Fruit fly (Drosophila melanogaster) whole organism, embryonic: ENCODE measurements around the gene ppk23.

Experiments used
- Atf3 ChIP-seq: fragments of 200-800 bp; sonication (Bioruptor generic); optimal IDR thresholded peaks from 3 replicates; lab custom pipeline; 2016; ENCODE audit warnings: missing biosample characterization, missing genetic modification characterization
- CG10209 ChIP-seq: fragments of 200-800 bp; sonication (Bioruptor generic); optimal IDR thresholded peaks from 3 replicates; lab custom pipeline; 2017; ENCODE audit warnings: missing biosample characterization, mild to moderate bottlenecking, missing genetic modification characterization, missing genetic modification reagents
- CG12219 ChIP-seq: fragments of 200-800 bp; sonication (Bioruptor generic); optimal IDR thresholded peaks from 3 replicates; lab custom pipeline; 2018; ENCODE audit warnings: missing biosample characterization, mild to moderate bottlenecking, missing genetic modification characterization
- CG3281 ChIP-seq: fragments of 200-800 bp; sonication (Bioruptor generic); optimal IDR thresholded peaks from 3 replicates; lab custom pipeline; 2017; ENCODE audit warnings: missing biosample characterization, mild to moderate bottlenecking, missing genetic modification characterization
- CG8388 ChIP-seq: fragments of 200-800 bp; sonication (Bioruptor generic); optimal IDR thresholded peaks from 2 replicates; lab custom pipeline; 2019; ENCODE audit warnings: missing biosample characterization, mild to moderate bottlenecking, missing genetic modification characterization, moderate library complexity
- Hey ChIP-seq: fragments of 200-800 bp; sonication (Bioruptor generic); optimal IDR thresholded peaks from 3 replicates; lab custom pipeline; 2018; ENCODE audit warnings: missing biosample characterization, mild to moderate bottlenecking, missing genetic modification characterization
- Neu2 ChIP-seq: fragments of 200-800 bp; sonication (Bioruptor generic); optimal IDR thresholded peaks from 3 replicates; lab custom pipeline; 2016; ENCODE audit warnings: missing biosample characterization, missing genetic modification characterization, borderline replicate concordance
- br ChIP-seq: fragments of >200 bp; optimal IDR thresholded peaks from 2 replicates; lab custom pipeline; 2017
- corto ChIP-seq: fragments of 200-800 bp; sonication (Bioruptor generic); optimal IDR thresholded peaks from 2 replicates; lab custom pipeline; 2016; ENCODE audit warnings: missing biosample characterization, mild to moderate bottlenecking, missing genetic modification characterization, moderate library complexity
- nerfin-1 ChIP-seq: fragments of 200-800 bp; sonication (Bioruptor generic); optimal IDR thresholded peaks from 3 replicates; lab custom pipeline; 2019; ENCODE audit warnings: missing biosample characterization, mild to moderate bottlenecking, missing genetic modification characterization, moderate library complexity
- odd ChIP-seq: fragments of 200-800 bp; sonication (Bioruptor generic); optimal IDR thresholded peaks from 2 replicates; lab custom pipeline; 2017; ENCODE audit warnings: missing biosample characterization, mild to moderate bottlenecking, missing genetic modification characterization
- sc ChIP-seq, 3 experiments: fragments of >200 bp in 2 of 3; fragments of 200-800 bp in 1 of 3; sonication (Bioruptor generic) in 1 of 3; optimal IDR thresholded peaks; 2 replicates in 2 of 3; 3 replicates in 1 of 3; lab custom pipeline; 2017; ENCODE audit warnings: mild to moderate bottlenecking in 1 of 3, missing biosample characterization in 1 of 3, missing genetic modification characterization in 1 of 3, missing genetic modification reagents in 1 of 3

DNA sequence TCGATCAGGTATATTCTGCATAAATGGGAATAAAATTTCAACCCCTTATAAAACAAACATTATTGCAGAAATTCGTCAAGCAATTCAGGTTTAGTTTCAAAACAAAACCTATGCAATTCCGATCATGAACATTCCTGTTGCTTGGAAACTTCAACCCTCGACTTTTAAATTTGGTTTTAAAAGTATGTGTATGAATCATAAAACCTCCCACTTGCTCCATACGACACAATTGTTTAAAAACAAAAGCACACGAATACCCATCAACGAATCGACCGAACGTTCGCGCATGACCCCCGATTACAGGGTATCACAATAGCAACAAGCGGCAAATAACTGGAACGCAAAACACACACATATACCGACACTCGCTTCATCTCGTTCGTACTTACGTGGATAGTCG lies 9.1 kb upstream of the ppk23 start:
- TF ChIP-seq CG10209 (GFP tag; lab: Kevin White, UChicago) = no peak
- no peak for TF ChIP-seq Neu2 (GFP tag; lab: Kevin White, UChicago)
- peak; percentile 37 for TF ChIP-seq CG8388 (GFP tag; lab: Kevin White, UChicago)
- TF ChIP-seq nerfin-1 (tag; lab: Kevin White, UChicago) = peak; percentile 8
- no peak for TF ChIP-seq odd (GFP tag; lab: Kevin White, UChicago)
- no peak for TF ChIP-seq Atf3 (GFP tag; lab: Kevin White, UChicago)
- TF ChIP-seq br (lab: Kevin White, UChicago) = no peak
- TF ChIP-seq Hey (tag; lab: Kevin White, UChicago) = no peak
- no peak for TF ChIP-seq CG3281 (GFP tag; lab: Kevin White, UChicago)
- no peak for TF ChIP-seq sc (optimal IDR thresholded peaks at IDR 0.05; lab: Kevin White, UChicago)
- no peak for TF ChIP-seq sc (GFP tag; optimal IDR thresholded peaks at IDR 0.05; lab: Kevin White, UChicago)
- TF ChIP-seq CG12219 (GFP tag; lab: Kevin White, UChicago) = no peak
- TF ChIP-seq corto (GFP tag; lab: Kevin White, UChicago) = no peak
